Fruit fly (Drosophila melanogaster) Kc167 (cell line): ENCODE measurements around the gene CG10053.

ENCODE experiments used
- Sin3A ChIP-seq: fragments of >200 bp; optimal IDR thresholded peaks from 2 replicates; lab custom pipeline; 2018; ENCODE audit warnings: missing external identifiers
- h ChIP-seq: fragments of >200 bp; optimal IDR thresholded peaks from 3 replicates; lab custom pipeline; 2018; ENCODE audit warnings: missing external identifiers
- insv ChIP-seq: fragments of >200 bp; optimal IDR thresholded peaks from 3 replicates; lab custom pipeline; 2018; ENCODE audit warnings: missing external identifiers
- psq ChIP-seq: fragments of >200 bp; optimal IDR thresholded peaks from 2 replicates; lab custom pipeline; 2017; ENCODE audit warnings: missing external identifiers
- ttk ChIP-seq: sonication (Bioruptor generic); optimal IDR thresholded peaks from 2 replicates; lab custom pipeline; 2017; ENCODE audit warnings: missing external identifiers

- no peak for TF ChIP-seq insv
- TF ChIP-seq psq (lab: Kevin White, UChicago), result no peak
- no peak for TF ChIP-seq ttk
- no peak for TF ChIP-seq Sin3A (lab: Kevin White, UChicago)
- TF ChIP-seq h (lab: Kevin White, UChicago), result no peak
Observed at dm6 chr3R:7219605-7220004, 27.3 kb upstream of the CG10053 start, which contains the start of gene CG14605.
